Fruit fly (Drosophila melanogaster) whole organism, adult: ENCODE measurements around the gene TBC1d7.
A peak's percentile ranks its signal among the peaks of the same experiment; 100 is the strongest.

Source experiments
- CG11617 ChIP-seq: fragments of 200-800 bp; sonication (Bioruptor generic); optimal IDR thresholded peaks from 2 replicates; lab custom pipeline; 2017; ENCODE audit warnings: mild to moderate bottlenecking, missing biosample characterization, missing genetic modification reagents, missing genetic modification characterization
- CG12768 ChIP-seq: fragments of 200-800 bp; sonication (Bioruptor generic); optimal IDR thresholded peaks from 2 replicates; lab custom pipeline; 2017; ENCODE audit warnings: missing biosample characterization, missing genetic modification characterization, mild to moderate bottlenecking, moderate library complexity, missing genetic modification reagents
- CG14711 ChIP-seq: fragments of 200-800 bp; sonication (Bioruptor generic); optimal IDR thresholded peaks from 2 replicates; lab custom pipeline; 2018; ENCODE audit warnings: missing biosample characterization, mild to moderate bottlenecking, missing genetic modification characterization, moderate library complexity
- CG1620 ChIP-seq: fragments of 200-800 bp; sonication (Bioruptor generic); optimal IDR thresholded peaks from 2 replicates; lab custom pipeline; 2016; ENCODE audit warnings: missing biosample characterization, missing genetic modification characterization
- CG33017 ChIP-seq: fragments of 200-800 bp; sonication (Bioruptor generic); optimal IDR thresholded peaks from 2 replicates; lab custom pipeline; 2018; ENCODE audit warnings: missing biosample characterization, mild to moderate bottlenecking, missing genetic modification characterization, moderate library complexity
- CG5204 ChIP-seq: fragments of 200-800 bp; sonication (Bioruptor generic); optimal IDR thresholded peaks from 2 replicates; lab custom pipeline; 2016; ENCODE audit warnings: missing biosample characterization, missing genetic modification characterization
- CG7045 ChIP-seq: fragments of 200-800 bp; sonication (Bioruptor generic); optimal IDR thresholded peaks from 2 replicates; lab custom pipeline; 2017; ENCODE audit warnings: missing biosample characterization, mild to moderate bottlenecking, missing genetic modification characterization
- CG7101 ChIP-seq: fragments of 200-800 bp; sonication (Bioruptor generic); optimal IDR thresholded peaks from 2 replicates; lab custom pipeline; 2018; ENCODE audit warnings: missing biosample characterization, mild to moderate bottlenecking, missing genetic modification characterization, moderate library complexity
- Clk ChIP-seq: fragments of 200-800 bp; sonication (Bioruptor generic); optimal IDR thresholded peaks from 2 replicates; lab custom pipeline; 2017; ENCODE audit warnings: missing biosample characterization, missing genetic modification characterization
- Crg-1 ChIP-seq: fragments of 200-800 bp; sonication (Bioruptor generic); optimal IDR thresholded peaks from 2 replicates; lab custom pipeline; 2016; ENCODE audit warnings: missing biosample characterization, missing genetic modification characterization
- Hr96 ChIP-seq: fragments of 200-800 bp; sonication (Bioruptor generic); optimal IDR thresholded peaks from 2 replicates; lab custom pipeline; 2016; ENCODE audit warnings: missing biosample characterization, missing genetic modification characterization
- Mnt ChIP-seq: fragments of 200-800 bp; sonication (Bioruptor generic); optimal IDR thresholded peaks from 2 replicates; lab custom pipeline; 2016; ENCODE audit warnings: missing biosample characterization, mild to moderate bottlenecking, missing genetic modification characterization
- bab1 ChIP-seq: fragments of 200-800 bp; sonication (Bioruptor generic); optimal IDR thresholded peaks from 3 replicates; lab custom pipeline; 2019; ENCODE audit warnings: missing biosample characterization, mild to moderate bottlenecking, missing genetic modification characterization, moderate library complexity
- cic ChIP-seq: fragments of 200-800 bp; sonication (Bioruptor generic); optimal IDR thresholded peaks from 2 replicates; lab custom pipeline; 2017; ENCODE audit warnings: missing biosample characterization, mild to moderate bottlenecking, missing genetic modification characterization, moderate library complexity
- cnc ChIP-seq, 2 experiments: fragments of >200 bp; optimal IDR thresholded peaks; 2 replicates each; lab custom pipeline; 2017
- kay ChIP-seq: fragments of 200-800 bp; sonication (Bioruptor generic); peaks from one replicate; lab custom pipeline; 2016; ENCODE audit warnings: missing biosample characterization, missing genetic modification characterization, borderline replicate concordance
- ovo ChIP-seq: fragments of 200-800 bp; sonication (Bioruptor generic); optimal IDR thresholded peaks from 2 replicates; lab custom pipeline; 2016; ENCODE audit warnings: missing biosample characterization, missing genetic modification characterization
- pad ChIP-seq: fragments of 200-800 bp; sonication (Bioruptor generic); optimal IDR thresholded peaks from 3 replicates; lab custom pipeline; 2017; ENCODE audit warnings: missing biosample characterization, missing genetic modification characterization, mild to moderate bottlenecking, moderate library complexity, missing genetic modification reagents
- tj ChIP-seq: fragments of 200-800 bp; sonication (Bioruptor generic); optimal IDR thresholded peaks from 3 replicates; lab custom pipeline; 2017; ENCODE audit warnings: missing biosample characterization, mild to moderate bottlenecking, missing genetic modification characterization, moderate library complexity
- toe ChIP-seq: fragments of 200-800 bp; sonication (Bioruptor generic); optimal IDR thresholded peaks from 2 replicates; lab custom pipeline; 2016; ENCODE audit warnings: missing biosample characterization, missing genetic modification characterization

Gene TBC1d7

dm6 chr3R:24162774-24163555 lies 1.4 kb downstream of the TBC1d7 start, which contains the start of gene mRpS24:
Gene mRpS24 (minus strand): TSS chr3R:24163545.
- TF ChIP-seq CG33017 (tag; lab: Kevin White, UChicago) = no peak
- TF ChIP-seq toe (GFP tag; lab: Kevin White, UChicago) = no peak
- peak; percentile 36 for TF ChIP-seq Mnt (GFP tag; lab: Kevin White, UChicago)
- no peak for TF ChIP-seq CG12768 (GFP tag; lab: Kevin White, UChicago)

dm6 chr3R:24163556-24164022 lies 2.1 kb downstream of the TBC1d7 start, which contains the start of gene Apc2:
Gene Apc2 (plus strand): TSS chr3R:24163966.
- TF ChIP-seq CG7045 (GFP tag; lab: Kevin White, UChicago) (peak; percentile 43), CG12768 (GFP tag; lab: Kevin White, UChicago) (peak; percentile 46), Hr96 (no peak), CG1620 (GFP tag; lab: Kevin White, UChicago) (peak; percentile 26), tj (GFP tag; lab: Kevin White, UChicago) (peak; percentile 48), cnc (optimal IDR thresholded peaks at IDR 0.05; lab: Kevin White, UChicago) (no peak), cic (peak; percentile 12), kay (GFP tag; lab: Kevin White, UChicago) (no peak), Clk (no peak), pad (GFP tag; lab: Kevin White, UChicago) (peak; percentile 36), Crg-1 (GFP tag; lab: Kevin White, UChicago) (peak; percentile 32), CG5204 (no peak), bab1 (GFP tag; lab: Kevin White, UChicago) (peak; percentile 50), toe (GFP tag; lab: Kevin White, UChicago) (no peak), CG33017 (tag; lab: Kevin White, UChicago) (peak; percentile 20), ovo (GFP tag; lab: Kevin White, UChicago) (peak; percentile 37), CG11617 (peak; percentile 81), CG7101 (peak; percentile 66), Mnt (GFP tag; lab: Kevin White, UChicago) (no peak), CG14711 (tag; lab: Kevin White, UChicago) (peak; percentile 91)

dm6 chr3R:24169362-24169761 lies 7.8 kb downstream of the TBC1d7 start, which contains the start of gene CG5510:
Gene CG5510 (minus strand): TSS chr3R:24169562.
- peak in 1 of 2 experiments; percentile 34 for TF ChIP-seq cnc (optimal IDR thresholded peaks at IDR 0.05; lab: Kevin White, UChicago)
- peak; percentile 16 for TF ChIP-seq cic
- TF ChIP-seq CG5204 = no peak
- TF ChIP-seq CG14711 (tag; lab: Kevin White, UChicago) = peak; percentile 50
- TF ChIP-seq Crg-1 (GFP tag; lab: Kevin White, UChicago) = peak; percentile 33
- no peak for TF ChIP-seq CG12768 (GFP tag; lab: Kevin White, UChicago)
- no peak for TF ChIP-seq toe (GFP tag; lab: Kevin White, UChicago)
- TF ChIP-seq Clk = no peak
- TF ChIP-seq CG7045 (GFP tag; lab: Kevin White, UChicago) = no peak
- TF ChIP-seq CG1620 (GFP tag; lab: Kevin White, UChicago) = peak; percentile 43
- TF ChIP-seq tj (GFP tag; lab: Kevin White, UChicago) = peak; percentile 18
- peak; percentile 40 for TF ChIP-seq Mnt (GFP tag; lab: Kevin White, UChicago)
- TF ChIP-seq bab1 (GFP tag; lab: Kevin White, UChicago) = peak; percentile 79
- peak; percentile 28 for TF ChIP-seq CG7101
- peak; percentile 27 for TF ChIP-seq CG11617
- TF ChIP-seq kay (GFP tag; lab: Kevin White, UChicago) = no peak
- peak; percentile 2 for TF ChIP-seq pad (GFP tag; lab: Kevin White, UChicago)
- no peak for TF ChIP-seq CG33017 (tag; lab: Kevin White, UChicago)
- TF ChIP-seq ovo (GFP tag; lab: Kevin White, UChicago) = no peak

- TF ChIP-seq Crg-1 (GFP tag; lab: Kevin White, UChicago) (no peak), bab1 (GFP tag; lab: Kevin White, UChicago) (no peak), Clk (no peak), toe (GFP tag; lab: Kevin White, UChicago) (no peak), Mnt (GFP tag; lab: Kevin White, UChicago) (no peak), CG33017 (tag; lab: Kevin White, UChicago) (no peak), CG5204 (no peak), ovo (GFP tag; lab: Kevin White, UChicago) (no peak), cic (no peak), CG1620 (GFP tag; lab: Kevin White, UChicago) (no peak), tj (GFP tag; lab: Kevin White, UChicago) (no peak), CG7101 (no peak), Hr96 (no peak), kay (GFP tag; lab: Kevin White, UChicago) (no peak), CG7045 (GFP tag; lab: Kevin White, UChicago) (no peak), CG11617 (no peak), CG14711 (tag; lab: Kevin White, UChicago) (no peak), CG12768 (GFP tag; lab: Kevin White, UChicago) (no peak), pad (GFP tag; lab: Kevin White, UChicago) (no peak)
Measured at dm6 chr3R:24172379-24172778, 10.9 kb downstream of the TBC1d7 start, which contains the start of gene CG13606. Gene CG13606 (plus strand): TSS chr3R:24172628.

dm6 chr3R:24186188-24186587 lies 24.7 kb downstream of the TBC1d7 start, which contains the start of gene mora:
Gene mora (plus strand): TSS chr3R:24186359.
- TF ChIP-seq tj (GFP tag; lab: Kevin White, UChicago) (no peak), kay (GFP tag; lab: Kevin White, UChicago) (no peak), Crg-1 (GFP tag; lab: Kevin White, UChicago) (no peak)
